Worm (Caenorhabditis elegans): ENCODE measurements around the gene T12G3.6.

T12G3.6 gene

DNA sequence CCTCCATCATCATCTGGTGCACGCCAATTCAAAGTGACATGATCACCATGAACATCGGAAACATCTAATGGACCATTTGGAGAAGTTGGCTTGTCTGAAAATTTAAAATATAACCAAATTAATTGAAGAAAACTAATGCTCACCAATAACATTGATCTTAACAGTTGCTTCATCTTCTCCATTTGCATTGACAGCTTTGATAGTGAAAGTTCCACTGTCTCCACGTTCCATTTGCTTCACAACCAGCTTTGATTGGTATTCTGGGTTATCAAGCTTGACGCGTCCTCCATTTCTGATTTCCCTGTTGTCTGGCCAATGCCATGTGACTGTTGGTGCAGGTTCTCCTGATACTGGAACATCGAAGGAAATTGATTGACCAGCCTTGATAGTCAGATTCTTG lies 44.7 kb downstream of the T12G3.6 start:
- TF ChIP-seq snpc-4 (tag; optimal IDR thresholded peaks at IDR 0.05) (no peak), elt-1 (tag; optimal IDR thresholded peaks at IDR 0.05) (no peak), mbf-1 (tag; optimal IDR thresholded peaks at IDR 0.05) (no peak), ceh-16 (tag; optimal IDR thresholded peaks at IDR 0.05) (no peak), mab-5 (tag; optimal IDR thresholded peaks at IDR 0.05) (no peak), sma-3 (GFP tag; optimal IDR thresholded peaks at IDR 0.05) (no peak), sem-4 (tag; optimal IDR thresholded peaks at IDR 0.05) (no peak), lin-39 (tag; optimal IDR thresholded peaks at IDR 0.05) (no peak), nhr-21 (tag; optimal IDR thresholded peaks at IDR 0.05) (no peak), gmeb-1 (tag; optimal IDR thresholded peaks at IDR 0.05) (no peak), peb-1 (tag; optimal IDR thresholded peaks at IDR 0.05) (no peak), lin-11 (tag; optimal IDR thresholded peaks at IDR 0.05) (no peak), unc-62 (GFP tag; optimal IDR thresholded peaks at IDR 0.05) (no peak)

Measured in whole organism, L2 larva.